Fruit fly (Drosophila melanogaster) whole organism, embryonic: Measurements from ENCODE around the gene CG31287.
"Not testable (repeated sequence)": the region's sequence is repeated elsewhere in the genome, so short reads cannot be mapped to it uniquely, and the experiment has no call there.

ENCODE experiments used
- Bgb ChIP-seq: fragments of 200-800 bp; sonication (Bioruptor generic); IDR thresholded peaks from 2 replicates; pipeline ENCODE4 v1.3.6; 2022; ENCODE audit warnings: missing biosample characterization, missing genetic modification characterization; ENCODE audit not compliant: partially characterized antibody
- CG10366 ChIP-seq: fragments of 200-800 bp; sonication (Bioruptor generic); IDR thresholded peaks from 2 replicates; pipeline ENCODE4 v1.3.6; 2022; ENCODE audit warnings: missing biosample characterization, missing genetic modification characterization
- CG11723 ChIP-seq: fragments of 200-800 bp; sonication (Bioruptor generic); optimal IDR thresholded peaks from 2 replicates; lab custom pipeline; 2017; ENCODE audit warnings: missing biosample characterization, mild to moderate bottlenecking, missing genetic modification characterization
- CG15601 ChIP-seq: fragments of 200-800 bp; sonication (Bioruptor generic); optimal IDR thresholded peaks from 3 replicates; lab custom pipeline; 2019; ENCODE audit warnings: missing biosample characterization, mild to moderate bottlenecking, missing genetic modification characterization, moderate library complexity
- CG30020 ChIP-seq: fragments of 200-800 bp; optimal IDR thresholded peaks from 2 replicates; lab custom pipeline; 2019; ENCODE audit warnings: missing biosample characterization, mild to moderate bottlenecking, missing genetic modification characterization, moderate library complexity
- CG34376 ChIP-seq: fragments of 200-800 bp; sonication (Bioruptor generic); optimal IDR thresholded peaks from 2 replicates; lab custom pipeline; 2018; ENCODE audit warnings: missing biosample characterization, mild to moderate bottlenecking, missing genetic modification characterization
- CG6175 ChIP-seq: fragments of 200-800 bp; sonication (Bioruptor generic); IDR thresholded peaks from 3 replicates; pipeline ENCODE4 v1.3.6; 2022; ENCODE audit warnings: missing biosample characterization, missing genetic modification characterization
- CG6689 ChIP-seq: fragments of 200-800 bp; sonication (Bioruptor generic); IDR thresholded peaks from 2 replicates; pipeline ENCODE4 v1.3.6; 2022; ENCODE audit warnings: missing biosample characterization, missing genetic modification characterization
- CG7271 ChIP-seq: fragments of 200-800 bp; sonication (Bioruptor generic); optimal IDR thresholded peaks from 2 replicates; lab custom pipeline; 2018; ENCODE audit warnings: missing biosample characterization, mild to moderate bottlenecking, missing genetic modification characterization, moderate library complexity
- CG8290 ChIP-seq, 3 experiments: fragments of 200-800 bp; sonication (Bioruptor generic); optimal IDR thresholded peaks; 2 replicates each; lab custom pipeline; 2016 to 2019; ENCODE audit warnings: missing biosample characterization in 3 of 3, missing genetic modification characterization in 3 of 3, mild to moderate bottlenecking in 2 of 3, moderate library complexity in 1 of 3
- Camta ChIP-seq: fragments of 200-800 bp; sonication (Bioruptor generic); optimal IDR thresholded peaks from 2 replicates; lab custom pipeline; 2016; ENCODE audit warnings: missing biosample characterization, missing genetic modification characterization
- D19B ChIP-seq: fragments of 200-800 bp; sonication (Bioruptor generic); optimal IDR thresholded peaks from 2 replicates; lab custom pipeline; 2017; ENCODE audit warnings: missing biosample characterization, mild to moderate bottlenecking, missing genetic modification characterization
- Dll ChIP-seq: fragments of 200-800 bp; sonication (Bioruptor generic); IDR thresholded peaks from 4 replicates; pipeline ENCODE4 v1.3.6; 2022; ENCODE audit warnings: missing biosample characterization, missing genetic modification characterization; ENCODE audit not compliant: partially characterized antibody
- Drgx ChIP-seq: fragments of 200-800 bp; sonication (Bioruptor generic); IDR thresholded peaks from 2 replicates; pipeline ENCODE4 v1.3.6; 2022; ENCODE audit warnings: missing biosample characterization, missing genetic modification characterization
- Fer1 ChIP-seq: fragments of 200-800 bp; sonication (Bioruptor generic); optimal IDR thresholded peaks from 2 replicates; lab custom pipeline; 2017; ENCODE audit warnings: missing biosample characterization, mild to moderate bottlenecking, missing genetic modification characterization
- GATAe ChIP-seq: fragments of 200-800 bp; sonication (Bioruptor generic); conservative IDR thresholded peaks from 2 replicates; pipeline ENCODE4 v1.3.6; 2022; ENCODE audit warnings: missing biosample characterization, missing genetic modification characterization
- HmgZ ChIP-seq: fragments of 200-800 bp; sonication (Bioruptor generic); optimal IDR thresholded peaks from 2 replicates; lab custom pipeline; 2018; ENCODE audit warnings: missing biosample characterization, mild to moderate bottlenecking, missing genetic modification characterization
- Hr51 ChIP-seq, 2 experiments: fragments of 200-800 bp; sonication (Bioruptor generic); optimal IDR thresholded peaks; 2 replicates in 1 of 2; 3 replicates in 1 of 2; lab custom pipeline; 2016 to 2018; ENCODE audit warnings: missing biosample characterization in 2 of 2, missing genetic modification characterization in 2 of 2, mild to moderate bottlenecking in 1 of 2, moderate library complexity in 1 of 2
- Hr78 ChIP-seq, 2 experiments: fragments of 200-800 bp in 1 of 2; fragments of >200 bp in 1 of 2; sonication (Bioruptor generic) in 1 of 2; optimal IDR thresholded peaks; 2 replicates each; lab custom pipeline; 2017 to 2019; ENCODE audit warnings: missing biosample characterization in 2 of 2, missing genetic modification characterization in 2 of 2, mild to moderate bottlenecking in 1 of 2, moderate library complexity in 1 of 2
- Lim3 ChIP-seq: fragments of 200-800 bp; sonication (Bioruptor generic); IDR thresholded peaks from 2 replicates; pipeline ENCODE4 v1.3.6; 2022; ENCODE audit warnings: missing biosample characterization, missing genetic modification characterization
- Med ChIP-seq: fragments of 200-800 bp; sonication (Bioruptor generic); peaks from one replicate; lab custom pipeline; 2016; ENCODE audit warnings: missing biosample characterization, missing genetic modification characterization, mild to moderate bottlenecking, inconsistent platforms, moderate library complexity
- Sox100B ChIP-seq: fragments of 200-800 bp; sonication (Bioruptor generic); optimal IDR thresholded peaks from 3 replicates; lab custom pipeline; 2018; ENCODE audit warnings: missing biosample characterization, mild to moderate bottlenecking, missing genetic modification characterization
- chinmo ChIP-seq: fragments of 200-800 bp; sonication (Bioruptor generic); IDR thresholded peaks from 4 replicates; pipeline ENCODE4 v1.3.6; 2022; ENCODE audit warnings: missing biosample characterization, missing genetic modification characterization; ENCODE audit not compliant: partially characterized antibody
- danr ChIP-seq: fragments of 200-800 bp; sonication (Bioruptor generic); IDR thresholded peaks from 2 replicates; pipeline ENCODE4 v1.3.6; 2022; ENCODE audit warnings: missing biosample characterization, missing genetic modification characterization
- dimm ChIP-seq: fragments of 200-800 bp; sonication (Bioruptor generic); IDR thresholded peaks from 2 replicates; pipeline ENCODE4 v1.3.6; 2022; ENCODE audit warnings: missing biosample characterization, missing genetic modification characterization
- en ChIP-seq: fragments of 200-800 bp; sonication (Bioruptor generic); optimal IDR thresholded peaks from 2 replicates; lab custom pipeline; 2016; ENCODE audit warnings: missing biosample characterization, missing genetic modification characterization
- exex ChIP-seq: fragments of 200-800 bp; sonication (Bioruptor generic); optimal IDR thresholded peaks from 4 replicates; lab custom pipeline; 2018; ENCODE audit warnings: missing biosample characterization, mild to moderate bottlenecking, missing genetic modification characterization, moderate library complexity
- gem ChIP-seq: fragments of 200-800 bp; sonication (Bioruptor generic); optimal IDR thresholded peaks from 2 replicates; lab custom pipeline; 2019; ENCODE audit warnings: missing biosample characterization, mild to moderate bottlenecking, missing genetic modification characterization, moderate library complexity
- grn ChIP-seq: fragments of 200-800 bp; sonication (Bioruptor generic); optimal IDR thresholded peaks from 3 replicates; lab custom pipeline; 2017; ENCODE audit warnings: missing biosample characterization, missing genetic modification characterization
- knrl ChIP-seq: fragments of 200-800 bp; sonication (Bioruptor generic); IDR thresholded peaks from 3 replicates; pipeline ENCODE4 v1.3.6; 2022; ENCODE audit warnings: missing biosample characterization, missing genetic modification characterization; ENCODE audit not compliant: partially characterized antibody
- luna ChIP-seq: fragments of 200-800 bp; sonication (Bioruptor generic); optimal IDR thresholded peaks from 2 replicates; lab custom pipeline; 2016; ENCODE audit warnings: missing biosample characterization, missing genetic modification characterization
- mirr ChIP-seq: fragments of 200-800 bp; sonication (Bioruptor generic); optimal IDR thresholded peaks from 3 replicates; lab custom pipeline; 2018; ENCODE audit warnings: missing biosample characterization, mild to moderate bottlenecking, missing genetic modification characterization
- run ChIP-seq: fragments of 200-800 bp; sonication (Bioruptor generic); optimal IDR thresholded peaks from 3 replicates; lab custom pipeline; 2018; ENCODE audit warnings: missing biosample characterization, mild to moderate bottlenecking, missing genetic modification characterization
- salm ChIP-seq: fragments of 200-800 bp; sonication (Bioruptor generic); optimal IDR thresholded peaks from 2 replicates; lab custom pipeline; 2018; ENCODE audit warnings: missing biosample characterization, mild to moderate bottlenecking, missing genetic modification characterization
- slbo ChIP-seq: fragments of 200-800 bp; sonication (Bioruptor generic); IDR thresholded peaks from 2 replicates; pipeline ENCODE4 v1.3.6; 2022; ENCODE audit warnings: missing biosample characterization, missing genetic modification characterization
- sug ChIP-seq: fragments of 200-800 bp; optimal IDR thresholded peaks from 2 replicates; lab custom pipeline; 2019; ENCODE audit warnings: missing biosample characterization, mild to moderate bottlenecking, missing genetic modification characterization, moderate library complexity

Gene CG31287

DNA sequence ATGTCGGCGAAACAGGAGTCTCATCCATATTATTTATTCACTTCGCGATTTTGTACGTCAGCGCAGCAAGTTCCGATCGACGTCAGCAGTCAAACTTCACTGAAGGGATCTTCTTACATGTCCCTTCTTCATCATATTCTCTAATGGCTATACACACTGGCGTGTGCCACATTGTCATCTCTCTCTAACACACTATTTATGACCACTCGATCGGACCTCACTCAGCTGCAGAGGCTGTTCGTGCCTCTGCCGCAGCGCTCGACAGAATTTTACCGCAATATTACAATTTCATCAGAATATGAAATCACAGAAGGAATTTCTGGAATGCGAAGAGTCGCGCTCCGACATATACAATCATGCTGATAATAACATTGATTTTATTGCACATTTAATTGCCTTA lies 13.7 kb upstream of the CG31287 start, which contains the start of gene Bin1:
TSS of gene Bin1 (minus strand) at position 101 of the 400 bp plus-strand sequence.
- TF ChIP-seq Dll; CG6175 (GFP tag; lab: Robert Waterston, UW); CG30020 (tag; lab: Kevin White, UChicago): not testable (repeated sequence)

DNA sequence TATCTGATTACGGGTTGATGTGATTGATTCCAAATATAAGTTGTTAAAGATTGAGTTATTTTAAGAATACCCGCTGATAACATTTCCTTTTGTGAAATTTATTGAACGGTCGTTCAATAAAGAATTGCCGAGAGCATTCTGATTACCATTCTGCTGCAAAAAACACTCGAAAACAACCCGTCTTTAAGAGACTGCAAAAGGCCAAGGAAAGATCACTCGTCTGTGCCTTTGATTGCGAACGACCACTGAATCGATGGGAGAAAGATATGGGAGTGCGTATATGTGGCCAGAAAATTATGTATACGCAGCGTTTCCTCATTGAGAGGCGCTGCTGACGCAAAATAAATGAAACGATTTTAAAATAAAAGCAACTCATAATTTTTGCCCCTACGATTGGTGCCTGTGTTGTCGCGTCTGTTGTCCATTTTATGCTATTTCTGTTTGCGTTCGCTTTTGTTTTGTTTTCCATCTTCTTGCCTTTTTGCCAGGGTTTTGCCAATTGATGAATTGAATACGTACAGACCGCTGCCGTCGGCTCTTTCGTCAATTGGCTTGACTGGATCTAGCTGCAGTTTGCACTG lies 12.9 kb upstream of the CG31287 start:
- TF ChIP-seq CG10366 (no peak), D19B (GFP tag; lab: Kevin White, UChicago) (no peak), CG6689 (GFP tag; lab: Robert Waterston, UW) (no peak), CG7271 (no peak), dimm (GFP tag; lab: Robert Waterston, UW) (no peak), grn (GFP tag; lab: Kevin White, UChicago) (peak; percentile 30), chinmo (GFP tag; lab: Robert Waterston, UW) (0 out of 4 replicates have a peak, but pooled peaks have one; percentile 58), slbo (GFP tag; lab: Robert Waterston, UW) (0 out of 2 replicates have a peak, but pooled peaks have one; percentile 18), CG11723 (no peak), Hr51 (GFP tag; optimal IDR thresholded peaks at IDR 0.05; lab: Kevin White, UChicago) (no peak), Sox100B (GFP tag; lab: Kevin White, UChicago) (no peak), Lim3 (GFP tag; lab: Robert Waterston, UW) (no peak), Drgx (GFP tag; lab: Robert Waterston, UW) (0 out of 2 replicates have a peak, but pooled peaks have one; percentile 12), gem (tag; lab: Kevin White, UChicago) (no peak), luna (GFP tag; lab: Kevin White, UChicago) (no peak), Med (GFP tag; lab: Kevin White, UChicago) (peak; percentile 30), run (tag; lab: Kevin White, UChicago) (no peak), Bgb (GFP tag; lab: Robert Waterston, UW) (no peak)

DNA sequence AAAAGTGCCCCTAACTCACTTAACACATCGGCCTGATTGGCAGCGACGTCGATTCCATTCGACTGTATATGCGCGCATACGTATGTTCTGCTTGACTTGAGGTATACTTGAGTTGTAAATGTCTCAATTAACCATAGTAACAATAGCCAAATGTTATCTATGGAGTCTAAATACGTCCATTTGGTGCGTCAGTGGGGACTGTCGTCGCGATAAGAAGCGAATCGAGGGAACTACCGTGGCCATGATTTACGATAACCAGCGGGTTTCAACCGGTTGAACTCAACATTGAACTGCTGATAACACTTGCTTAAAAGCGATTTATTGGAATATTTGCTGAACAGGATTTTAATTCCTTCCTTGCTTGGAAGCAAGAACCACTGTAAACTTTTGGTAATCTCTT lies 12.4 kb upstream of the CG31287 start:
- TF ChIP-seq salm (tag; lab: Kevin White, UChicago) (no peak), CG15601 (tag; lab: Kevin White, UChicago) (peak; percentile 30), Hr78 (GFP tag; optimal IDR thresholded peaks at IDR 0.05; lab: Kevin White, UChicago) (peak in 1 of 2 experiments; percentile 77), sug (tag; lab: Kevin White, UChicago) (peak; percentile 80), gem (tag; lab: Kevin White, UChicago) (peak; percentile 71), CG34376 (peak; percentile 36), Camta (GFP tag; lab: Kevin White, UChicago) (no peak), exex (tag; lab: Kevin White, UChicago) (peak; percentile 88), HmgZ (tag; lab: Kevin White, UChicago) (peak; percentile 10), CG8290 (GFP tag; optimal IDR thresholded peaks at IDR 0.05; lab: Kevin White, UChicago) (no peak), CG8290 (tag; optimal IDR thresholded peaks at IDR 0.05; lab: Kevin White, UChicago) (peak in 1 of 2 experiments; percentile 17), Fer1 (GFP tag; lab: Kevin White, UChicago) (peak; percentile 5), GATAe (GFP tag; lab: Robert Waterston, UW) (peak; percentile 31; the same call in 1 of the 2 replicates), knrl (GFP tag; lab: Robert Waterston, UW) (no peak), en (GFP tag; lab: Kevin White, UChicago) (peak; percentile 44), danr (no peak), mirr (GFP tag; lab: Kevin White, UChicago) (peak; percentile 76), grn (GFP tag; lab: Kevin White, UChicago) (peak; percentile 15)
